Fruit fly (Drosophila melanogaster) whole organism, pupa: Measurements from ENCODE around the gene Kua.
A peak's percentile ranks its signal among the peaks of the same experiment; 100 is the strongest.

Source experiments
- CG4496 ChIP-seq: fragments of 200-800 bp; sonication (Bioruptor generic); IDR thresholded peaks from 3 replicates; pipeline ENCODE4 v1.3.6; 2022; ENCODE audit warnings: missing biosample characterization, missing genetic modification characterization
- Ets98B ChIP-seq: fragments of 200-800 bp; sonication (Bioruptor generic); IDR thresholded peaks from 2 replicates; pipeline ENCODE4 v1.3.6; 2022; ENCODE audit warnings: missing biosample characterization, missing genetic modification characterization
- gl ChIP-seq: fragments of 200-800 bp; sonication (Bioruptor generic); optimal IDR thresholded peaks from 2 replicates; lab custom pipeline; 2018; ENCODE audit warnings: missing biosample characterization, mild to moderate bottlenecking, missing genetic modification characterization

The Kua gene

DNA sequence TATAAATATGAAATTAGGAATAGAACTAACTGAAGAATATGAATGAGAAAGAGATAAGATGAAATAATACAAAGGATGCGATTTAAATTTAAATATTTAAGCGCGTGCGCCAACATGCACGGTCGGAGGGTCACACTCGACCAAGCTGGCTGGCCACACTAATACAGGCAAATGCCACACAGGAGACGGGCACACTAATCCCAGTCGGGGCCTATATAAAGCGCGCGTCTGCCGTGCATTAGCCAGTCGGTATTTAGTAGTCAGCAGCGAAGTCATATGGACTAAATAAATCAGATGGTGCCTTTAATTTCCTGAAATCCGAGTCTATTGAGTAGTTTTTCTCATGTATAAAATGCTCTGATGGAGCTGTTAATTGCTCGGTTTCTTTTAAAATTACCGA is 51.0 kb downstream of the Kua start:
- TF ChIP-seq gl (tag; lab: Kevin White, UChicago) (no peak), CG4496 (peak; percentile 45; the same call in 2 of the 3 replicates), Ets98B (GFP tag; lab: Robert Waterston, UW) (peak; percentile 15; the same call in 1 of the 2 replicates)
